Fruit fly (Drosophila melanogaster) whole organism, wandering third instar larva: Measurements from ENCODE around the gene Cow.

Experiments used
- Abd-B ChIP-seq: fragments of >200 bp; optimal IDR thresholded peaks from 2 replicates; lab custom pipeline; 2017; ENCODE audit warnings: missing biosample characterization, missing genetic modification characterization
- GATAd ChIP-seq: sonication (Bioruptor generic); optimal IDR thresholded peaks from 2 replicates; lab custom pipeline; 2016; ENCODE audit warnings: missing biosample characterization, missing genetic modification characterization
- dsf ChIP-seq: sonication (Bioruptor generic); optimal IDR thresholded peaks from 2 replicates; lab custom pipeline; 2016; ENCODE audit warnings: missing biosample characterization, missing genetic modification characterization, borderline replicate concordance
- fru ChIP-seq: fragments of 200-800 bp; sonication (Bioruptor generic); optimal IDR thresholded peaks from 3 replicates; lab custom pipeline; 2016; ENCODE audit warnings: missing biosample characterization, mild to moderate bottlenecking, missing genetic modification characterization
- pan ChIP-seq: fragments of >200 bp; optimal IDR thresholded peaks from 2 replicates; lab custom pipeline; 2017
- sage ChIP-seq: fragments of 200-800 bp; sonication (Bioruptor generic); optimal IDR thresholded peaks from 2 replicates; lab custom pipeline; 2016; ENCODE audit warnings: missing biosample characterization, mild to moderate bottlenecking, missing genetic modification characterization

DNA sequence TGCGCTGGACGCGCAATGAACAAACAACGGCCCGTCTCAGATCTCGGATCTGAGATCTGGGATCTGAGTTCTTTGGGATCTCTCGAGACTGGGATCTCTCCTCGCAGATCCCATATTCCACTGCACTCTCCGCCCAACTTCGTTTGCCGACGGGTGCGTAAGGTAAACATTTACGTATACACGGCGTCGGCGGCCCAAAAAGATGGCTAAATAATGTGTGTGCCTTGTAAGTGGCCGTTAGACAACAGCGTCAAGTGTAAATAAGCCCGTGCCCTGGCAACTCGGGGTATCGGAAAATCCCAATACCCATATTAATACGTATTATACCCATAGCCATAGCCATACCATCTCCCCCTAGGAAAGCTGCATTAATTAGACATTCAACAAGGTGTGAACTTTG lies 22.2 kb upstream of the Cow start:
- no peak for TF ChIP-seq sage (GFP tag; lab: Kevin White, UChicago)
- no peak for TF ChIP-seq dsf (GFP tag; lab: Kevin White, UChicago)
- no peak for TF ChIP-seq Abd-B (GFP tag; lab: Kevin White, UChicago)
- no peak for TF ChIP-seq pan (lab: Kevin White, UChicago)
- TF ChIP-seq GATAd (GFP tag; lab: Kevin White, UChicago): no peak
- TF ChIP-seq fru: no peak
